Fruit fly (Drosophila melanogaster) whole organism, embryonic: Measurements from ENCODE around the gene Jupiter.

Source experiments
- CG10654 ChIP-seq: fragments of 200-800 bp; sonication (Bioruptor generic); optimal IDR thresholded peaks from 2 replicates; lab custom pipeline; 2016; ENCODE audit warnings: missing biosample characterization, missing genetic modification characterization
- CG10979 ChIP-seq: fragments of 200-800 bp; sonication (Bioruptor generic); optimal IDR thresholded peaks from 2 replicates; lab custom pipeline; 2018; ENCODE audit warnings: missing biosample characterization, mild to moderate bottlenecking, missing genetic modification characterization, moderate library complexity
- CG12299 ChIP-seq: fragments of 200-800 bp; sonication (Bioruptor generic); optimal IDR thresholded peaks from 2 replicates; lab custom pipeline; 2018; ENCODE audit warnings: missing biosample characterization, mild to moderate bottlenecking, missing genetic modification characterization
- CG14710 ChIP-seq: fragments of 200-800 bp; sonication (Bioruptor generic); optimal IDR thresholded peaks from 3 replicates; lab custom pipeline; 2019; ENCODE audit warnings: missing biosample characterization, mild to moderate bottlenecking, missing genetic modification characterization, moderate library complexity
- CG15073 ChIP-seq: fragments of 200-800 bp; sonication (Bioruptor generic); optimal IDR thresholded peaks from 2 replicates; lab custom pipeline; 2016; ENCODE audit warnings: missing biosample characterization, missing genetic modification characterization
- CG15601 ChIP-seq: fragments of 200-800 bp; sonication (Bioruptor generic); optimal IDR thresholded peaks from 3 replicates; lab custom pipeline; 2019; ENCODE audit warnings: missing biosample characterization, mild to moderate bottlenecking, missing genetic modification characterization, moderate library complexity
- CG17328 ChIP-seq: fragments of 200-800 bp; sonication (Bioruptor generic); IDR thresholded peaks from 2 replicates; pipeline ENCODE4 v1.3.6; 2022; ENCODE audit warnings: missing biosample characterization, missing genetic modification characterization
- CG17612 ChIP-seq: fragments of 200-800 bp; sonication (Bioruptor generic); IDR thresholded peaks from 2 replicates; pipeline ENCODE4 v1.3.6; 2022; ENCODE audit warnings: missing biosample characterization, missing genetic modification characterization
- CG31388 ChIP-seq: fragments of 200-800 bp; sonication (Bioruptor generic); optimal IDR thresholded peaks from 2 replicates; lab custom pipeline; 2016; ENCODE audit warnings: missing biosample characterization, missing genetic modification characterization
- CG3163 ChIP-seq: fragments of 200-800 bp; sonication (Bioruptor generic); optimal IDR thresholded peaks from 3 replicates; lab custom pipeline; 2016; ENCODE audit warnings: missing biosample characterization, missing genetic modification characterization
- CG4707 ChIP-seq: fragments of 200-800 bp; sonication (Bioruptor generic); optimal IDR thresholded peaks from 2 replicates; lab custom pipeline; 2018; ENCODE audit warnings: missing biosample characterization, mild to moderate bottlenecking, missing genetic modification characterization, moderate library complexity
- CG6813 ChIP-seq: fragments of 200-800 bp; sonication (Bioruptor generic); optimal IDR thresholded peaks from 2 replicates; lab custom pipeline; 2017; ENCODE audit warnings: missing biosample characterization, missing genetic modification characterization, mild to moderate bottlenecking, moderate library complexity, missing genetic modification reagents
- CG8388 ChIP-seq: fragments of 200-800 bp; sonication (Bioruptor generic); optimal IDR thresholded peaks from 2 replicates; lab custom pipeline; 2019; ENCODE audit warnings: missing biosample characterization, mild to moderate bottlenecking, missing genetic modification characterization, moderate library complexity
- CG9932 ChIP-seq: fragments of 200-800 bp; sonication (Bioruptor generic); IDR thresholded peaks from 2 replicates; pipeline ENCODE4 v1.3.6; 2022; ENCODE audit warnings: missing biosample characterization, missing genetic modification characterization
- Dip2 ChIP-seq: fragments of 200-800 bp; sonication (Bioruptor generic); IDR thresholded peaks from 2 replicates; pipeline ENCODE4 v1.3.6; 2022; ENCODE audit warnings: missing biosample characterization, missing genetic modification characterization
- Fer1 ChIP-seq: fragments of 200-800 bp; sonication (Bioruptor generic); optimal IDR thresholded peaks from 2 replicates; lab custom pipeline; 2017; ENCODE audit warnings: missing biosample characterization, mild to moderate bottlenecking, missing genetic modification characterization
- Fer3 ChIP-seq: fragments of 200-800 bp; sonication (Bioruptor generic); optimal IDR thresholded peaks from 2 replicates; lab custom pipeline; 2018; ENCODE audit warnings: missing biosample characterization, mild to moderate bottlenecking, missing genetic modification characterization, moderate library complexity
- HLH4C ChIP-seq: fragments of 200-800 bp; sonication (Bioruptor generic); IDR thresholded peaks from 3 replicates; pipeline ENCODE4 v1.3.6; 2022; ENCODE audit warnings: missing biosample characterization, missing genetic modification characterization; ENCODE audit not compliant: partially characterized antibody
- Hr39 ChIP-seq: fragments of >200 bp; optimal IDR thresholded peaks from 2 replicates; lab custom pipeline; 2017
- Hsf ChIP-seq: fragments of 200-800 bp; sonication (Bioruptor generic); optimal IDR thresholded peaks from 3 replicates; lab custom pipeline; 2016; ENCODE audit warnings: missing biosample characterization, missing genetic modification characterization
- Lpt ChIP-seq: fragments of >200 bp; optimal IDR thresholded peaks from 2 replicates; lab custom pipeline; 2018; ENCODE audit warnings: missing biosample characterization, missing genetic modification characterization
- Rx ChIP-seq: fragments of 200-800 bp; sonication (Bioruptor generic); IDR thresholded peaks from 2 replicates; pipeline ENCODE4 v1.3.6; 2022; ENCODE audit warnings: missing biosample characterization, missing genetic modification characterization
- Stat92E ChIP-seq, 3 experiments: fragments of >200 bp in 2 of 3; fragments of 200-800 bp in 1 of 3; sonication (Bioruptor generic) in 1 of 3; optimal IDR thresholded peaks; 2 replicates each; lab custom pipeline; 2017 to 2019; ENCODE audit warnings: missing biosample characterization in 3 of 3, missing genetic modification characterization in 3 of 3, mild to moderate bottlenecking in 1 of 3, moderate library complexity in 1 of 3
- Taf1 ChIP-seq: fragments of 200-800 bp; sonication (Bioruptor generic); IDR thresholded peaks from 2 replicates; pipeline ENCODE4 v1.3.6; 2022; ENCODE audit warnings: missing biosample characterization, missing genetic modification characterization
- amos ChIP-seq: fragments of 200-800 bp; sonication (Bioruptor generic); IDR thresholded peaks from 2 replicates; pipeline ENCODE4 v1.3.6; 2022; ENCODE audit warnings: missing biosample characterization, missing genetic modification characterization; ENCODE audit not compliant: partially characterized antibody
- bigmax ChIP-seq: fragments of 200-800 bp; sonication (Bioruptor generic); optimal IDR thresholded peaks from 2 replicates; lab custom pipeline; 2018; ENCODE audit warnings: missing biosample characterization, mild to moderate bottlenecking, missing genetic modification characterization
- caup ChIP-seq: fragments of 200-800 bp; sonication (Bioruptor generic); optimal IDR thresholded peaks from 3 replicates; lab custom pipeline; 2017; ENCODE audit warnings: missing biosample characterization, mild to moderate bottlenecking, missing genetic modification characterization, moderate library complexity; ENCODE audit not compliant: severe bottlenecking
- ci ChIP-seq: fragments of 200-800 bp; sonication (Bioruptor generic); IDR thresholded peaks from 3 replicates; pipeline ENCODE4 v1.3.6; 2022; ENCODE audit warnings: missing biosample characterization, missing genetic modification characterization
- en ChIP-seq: fragments of 200-800 bp; sonication (Bioruptor generic); optimal IDR thresholded peaks from 2 replicates; lab custom pipeline; 2016; ENCODE audit warnings: missing biosample characterization, missing genetic modification characterization
- esg ChIP-seq: fragments of 200-800 bp; sonication (Bioruptor generic); conservative IDR thresholded peaks from 2 replicates; pipeline ENCODE4 v1.3.6; 2022; ENCODE audit warnings: missing biosample characterization, missing genetic modification characterization
- fd3F ChIP-seq: fragments of 200-800 bp; sonication (Bioruptor generic); optimal IDR thresholded peaks from 2 replicates; lab custom pipeline; 2018; ENCODE audit warnings: missing biosample characterization, mild to moderate bottlenecking, missing genetic modification characterization, moderate library complexity
- fru ChIP-seq: fragments of >200 bp; optimal IDR thresholded peaks from 2 replicates; lab custom pipeline; 2017
- gcm ChIP-seq: fragments of 200-800 bp; sonication (Bioruptor generic); optimal IDR thresholded peaks from 2 replicates; lab custom pipeline; 2019; ENCODE audit warnings: missing biosample characterization, mild to moderate bottlenecking, missing genetic modification characterization, moderate library complexity
- grn ChIP-seq: fragments of 200-800 bp; sonication (Bioruptor generic); optimal IDR thresholded peaks from 3 replicates; lab custom pipeline; 2017; ENCODE audit warnings: missing biosample characterization, missing genetic modification characterization
- h ChIP-seq: fragments of >200 bp; optimal IDR thresholded peaks from 2 replicates; lab custom pipeline; 2017
- ham ChIP-seq: fragments of 200-800 bp; sonication (Bioruptor generic); IDR thresholded peaks from 2 replicates; pipeline ENCODE4 v1.3.6; 2022; ENCODE audit warnings: missing biosample characterization, missing genetic modification characterization
- insv ChIP-seq, 2 experiments: fragments of 200-800 bp; sonication (Bioruptor generic); optimal IDR thresholded peaks; 3 replicates each; lab custom pipeline; 2016 to 2018; ENCODE audit warnings: missing biosample characterization in 2 of 2, missing genetic modification characterization in 2 of 2
- jing ChIP-seq: fragments of 200-800 bp; sonication (Bioruptor generic); optimal IDR thresholded peaks from 2 replicates; lab custom pipeline; 2018; ENCODE audit warnings: missing biosample characterization, mild to moderate bottlenecking, missing genetic modification characterization
- jumu ChIP-seq: fragments of 200-800 bp; sonication (Bioruptor generic); optimal IDR thresholded peaks from 3 replicates; lab custom pipeline; 2016; ENCODE audit warnings: missing biosample characterization, missing genetic modification characterization
- knrl ChIP-seq: fragments of 200-800 bp; sonication (Bioruptor generic); IDR thresholded peaks from 3 replicates; pipeline ENCODE4 v1.3.6; 2022; ENCODE audit warnings: missing biosample characterization, missing genetic modification characterization; ENCODE audit not compliant: partially characterized antibody
- mld ChIP-seq: fragments of 200-800 bp; sonication (Bioruptor generic); IDR thresholded peaks from 3 replicates; pipeline ENCODE4 v1.3.6; 2022; ENCODE audit warnings: missing biosample characterization, missing genetic modification characterization; ENCODE audit not compliant: partially characterized antibody
- nau ChIP-seq: fragments of 200-800 bp; sonication (Bioruptor generic); optimal IDR thresholded peaks from 3 replicates; lab custom pipeline; 2017; ENCODE audit warnings: missing biosample characterization, mild to moderate bottlenecking, missing genetic modification characterization, missing genetic modification reagents
- onecut ChIP-seq: fragments of 200-800 bp; sonication (Bioruptor generic); IDR thresholded peaks from 2 replicates; pipeline ENCODE4 v1.3.6; 2022; ENCODE audit warnings: missing biosample characterization, missing genetic modification characterization
- otp ChIP-seq: fragments of 200-800 bp; sonication (Bioruptor generic); IDR thresholded peaks from 3 replicates; pipeline ENCODE4, ENCODE4 v1.3.6; 2022; ENCODE audit warnings: missing biosample characterization, missing genetic modification characterization
- pfk ChIP-seq: fragments of 200-800 bp; sonication (Bioruptor generic); optimal IDR thresholded peaks from 2 replicates; lab custom pipeline; 2018; ENCODE audit warnings: missing biosample characterization, mild to moderate bottlenecking, missing genetic modification characterization, moderate library complexity
- schlank ChIP-seq: fragments of 200-800 bp; sonication (Bioruptor generic); optimal IDR thresholded peaks from 2 replicates; lab custom pipeline; 2018; ENCODE audit warnings: missing biosample characterization, mild to moderate bottlenecking, missing genetic modification characterization
- slp2 ChIP-seq: fragments of 200-800 bp; sonication (Bioruptor generic); optimal IDR thresholded peaks from 2 replicates; lab custom pipeline; 2016; ENCODE audit warnings: missing biosample characterization, missing genetic modification characterization
- tin ChIP-seq: fragments of 200-800 bp; sonication (Bioruptor generic); optimal IDR thresholded peaks from 3 replicates; lab custom pipeline; 2016; ENCODE audit warnings: missing biosample characterization, missing genetic modification characterization
- tup ChIP-seq: fragments of 200-800 bp; sonication (Bioruptor generic); optimal IDR thresholded peaks from 2 replicates; lab custom pipeline; 2016; ENCODE audit warnings: missing biosample characterization, mild to moderate bottlenecking, missing genetic modification characterization, moderate library complexity
- zfh1 ChIP-seq: fragments of 200-800 bp; sonication (Bioruptor generic); IDR thresholded peaks from 3 replicates; pipeline ENCODE4 v1.3.6; 2022; ENCODE audit warnings: missing biosample characterization, missing genetic modification characterization

Jupiter gene

DNA sequence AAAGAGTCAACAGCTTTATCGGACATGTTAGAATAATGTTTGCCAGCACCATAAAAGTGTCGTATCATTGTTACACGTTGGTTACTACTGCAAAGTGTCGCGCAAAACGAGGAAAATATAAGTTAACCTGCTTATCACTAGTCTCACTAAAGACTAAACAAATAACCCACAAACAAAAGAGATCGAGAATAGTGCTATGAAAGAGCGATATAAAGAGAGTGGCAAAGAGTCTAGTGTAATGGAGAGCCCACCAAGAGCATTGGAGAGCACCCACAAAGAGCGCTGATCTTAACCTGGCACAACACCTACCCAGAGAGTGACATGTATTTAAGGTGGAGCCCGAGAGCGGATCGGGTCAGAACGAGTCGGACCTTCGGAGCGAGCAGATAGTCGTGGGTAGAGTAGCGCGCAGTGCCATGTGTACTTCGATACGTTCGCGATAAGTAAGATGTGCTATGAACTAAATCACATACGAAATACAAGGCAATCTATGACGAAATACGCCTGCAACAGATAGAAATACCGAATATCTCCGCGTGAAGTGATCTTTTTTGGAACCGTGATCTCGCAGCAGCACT lies 50.7 kb downstream of the Jupiter start, which contains the start of gene Mrp4 (continued):
- TF ChIP-seq bigmax (GFP tag; lab: Kevin White, UChicago) (peak; percentile 27), CG17612 (GFP tag; lab: Robert Waterston, UW) (no peak), CG4707 (GFP tag; lab: Kevin White, UChicago) (no peak), CG3163 (GFP tag; lab: Kevin White, UChicago) (peak; percentile 100), slp2 (GFP tag; lab: Kevin White, UChicago) (no peak), caup (GFP tag; lab: Kevin White, UChicago) (peak; percentile 45), fd3F (GFP tag; lab: Kevin White, UChicago) (no peak), CG10979 (tag; lab: Kevin White, UChicago) (no peak), h (lab: Kevin White, UChicago) (no peak), Stat92E (GFP tag; optimal IDR thresholded peaks at IDR 0.05; lab: Kevin White, UChicago) (peak in 1 of 3 experiments; percentile 76), CG15073 (no peak), ci (peak; percentile 85), schlank (tag; lab: Kevin White, UChicago) (peak; percentile 28), HLH4C (GFP tag; lab: Robert Waterston, UW) (peak; percentile 56; the same call in 2 of the 3 replicates), CG15601 (tag; lab: Kevin White, UChicago) (peak; percentile 10), Hsf (GFP tag; lab: Kevin White, UChicago) (no peak), onecut (peak; percentile 45; the same call in 1 of the 2 replicates), CG14710 (tag; lab: Kevin White, UChicago) (no peak), zfh1 (peak; percentile 39; the same call in 1 of the 3 replicates), ham (GFP tag; lab: Robert Waterston, UW) (no peak), nau (GFP tag; lab: Kevin White, UChicago) (no peak), CG12299 (peak; percentile 78), Lpt (no peak), CG6813 (GFP tag; lab: Kevin White, UChicago) (peak; percentile 55), grn (GFP tag; lab: Kevin White, UChicago) (peak; percentile 96), insv (GFP tag; optimal IDR thresholded peaks at IDR 0.05; lab: Kevin White, UChicago) (peak in 1 of 2 experiments; percentile 6), Fer3 (tag; lab: Kevin White, UChicago) (peak; percentile 14), Dip2 (GFP tag; lab: Robert Waterston, UW) (no peak), tin (GFP tag; lab: Kevin White, UChicago) (no peak), CG9932 (GFP tag; lab: Robert Waterston, UW) (peak; percentile 42), CG10654 (GFP tag; lab: Kevin White, UChicago) (no peak), otp (GFP tag; lab: Robert Waterston, UW) (peak; percentile 53; the same call in 2 of the 3 replicates), gcm (GFP tag; lab: Kevin White, UChicago) (peak; percentile 76), CG17328 (GFP tag; lab: Robert Waterston, UW) (no peak), jumu (GFP tag; lab: Kevin White, UChicago) (no peak), esg (GFP tag; lab: Robert Waterston, UW) (no peak), Taf1 (peak; percentile 55; the same call in 1 of the 2 replicates), en (no peak), Hr39 (lab: Kevin White, UChicago) (no peak), amos (GFP tag; lab: Robert Waterston, UW) (peak; percentile 40; the same call in 1 of the 2 replicates), Rx (no peak), mld (GFP tag; lab: Robert Waterston, UW) (0 out of 3 replicates have a peak, but pooled peaks have one; percentile 50), Fer1 (peak; percentile 58), knrl (GFP tag; lab: Robert Waterston, UW) (no peak), fru (no peak), tup (GFP tag; lab: Kevin White, UChicago) (no peak), CG31388 (GFP tag; lab: Kevin White, UChicago) (no peak), pfk (GFP tag; lab: Kevin White, UChicago) (peak; percentile 60), CG8388 (GFP tag; lab: Kevin White, UChicago) (no peak), jing (GFP tag; lab: Kevin White, UChicago) (no peak)
